Worm (Caenorhabditis elegans) whole organism, L4 larva: ENCODE results near the gene K11H12.6.

Experiments used
- aly-2 ChIP-seq: sonication (generic microtip); optimal IDR thresholded peaks from 2 replicates; lab custom pipeline; 2018; ENCODE audit warnings: missing biosample characterization, missing genetic modification characterization
- lsy-2 ChIP-seq, 2 experiments: fragments of 150-350 bp in 1 of 2; sonication (generic microtip) in 1 of 2; optimal IDR thresholded peaks; 2 replicates each; lab custom pipeline; 2014 to 2017; ENCODE audit warnings: missing biosample characterization in 2 of 2, missing genetic modification characterization in 2 of 2
- nhr-10 ChIP-seq: fragments of 150-350 bp; optimal IDR thresholded peaks from 2 replicates; lab custom pipeline; 2014; ENCODE audit warnings: missing biosample characterization, missing genetic modification characterization
- snpc-4 ChIP-seq: fragments of 150-350 bp; optimal IDR thresholded peaks from 2 replicates; lab custom pipeline; 2014; ENCODE audit warnings: missing biosample characterization, missing genetic modification characterization
- unc-62 ChIP-seq, 3 experiments: fragments of 150-350 bp in 1 of 3; sonication (generic microtip); optimal IDR thresholded peaks in 2 of 3; peaks in 1 of 3; 1 replicate in 1 of 3; 2 replicates in 2 of 3; lab custom pipeline; 2014 to 2017; ENCODE audit warnings: missing biosample characterization in 3 of 3, missing genetic modification characterization in 3 of 3, missing genetic modification reagents in 3 of 3, missing genotype in 1 of 3
- zfp-3 ChIP-seq: fragments of 200-800 bp; sonication (Bioruptor generic); conservative IDR thresholded peaks from 2 replicates; pipeline ENCODE4 v1.3.6; 2022; ENCODE audit warnings: missing genetic modification reagents, missing genetic modification characterization, missing compliant biosample characterization

ce11 chrIV:666991-667390 lies at the start of gene K11H12.6:
- TF ChIP-seq nhr-10: no peak
- no peak for TF ChIP-seq zfp-3 (GFP tag; lab: Robert Waterston, UW)
- TF ChIP-seq unc-62 (GFP tag; optimal IDR thresholded peaks at IDR 0.05 in 1 of 2; lab: Kevin White, UChicago): no peak
- TF ChIP-seq unc-62 (tag; optimal IDR thresholded peaks at IDR 0.05; lab: Kevin White, UChicago): no peak
- TF ChIP-seq aly-2: no peak
- no peak for TF ChIP-seq lsy-2 (tag; optimal IDR thresholded peaks at IDR 0.05; lab: Kevin White, UChicago)
- no peak for TF ChIP-seq snpc-4 (tag; lab: Kevin White, UChicago)
